Worm (Caenorhabditis elegans): ENCODE measurements around the gene W08G11.3.

DNA sequence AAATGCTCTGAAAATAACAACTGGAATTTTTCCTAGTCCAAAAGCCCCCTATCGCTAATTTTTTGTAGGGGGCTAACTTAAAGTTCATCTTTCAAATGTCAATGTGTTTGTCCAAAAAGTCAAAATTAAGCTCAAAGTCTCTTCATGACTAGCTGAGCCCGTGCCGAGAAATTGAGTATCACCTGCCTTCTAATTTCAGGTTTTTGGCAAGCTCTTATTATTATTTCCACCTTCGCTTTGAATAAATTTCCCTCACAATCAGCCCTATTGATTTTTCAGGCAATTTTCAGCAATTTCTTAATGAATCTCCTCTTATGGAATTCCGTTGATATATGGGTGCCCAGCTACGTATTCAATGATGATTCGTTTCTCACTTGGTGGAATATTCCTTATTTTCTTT is 31.9 kb downstream of the W08G11.3 start, which contains the start of gene sre-36:
- TF ChIP-seq F13H6.1 (tag; optimal IDR thresholded peaks at IDR 0.05), result no peak
- no peak for TF ChIP-seq elt-2 (tag; optimal IDR thresholded peaks at IDR 0.05)
- no peak for TF ChIP-seq ceh-30 (tag; optimal IDR thresholded peaks at IDR 0.05)
- no peak for TF ChIP-seq ceh-14 (tag; optimal IDR thresholded peaks at IDR 0.05)

Data from whole organism, late embryonic.